Worm (Caenorhabditis elegans) whole organism, L1 larva: Measurements from ENCODE around the gene lips-15.
A peak's percentile ranks its signal among the peaks of the same experiment; 100 is the strongest.
"Not testable (repeated sequence)": the region's sequence is repeated elsewhere in the genome, so short reads cannot be mapped to it uniquely, and the experiment has no call there.

Experiments used
- C16A3.4 ChIP-seq: fragments of 150-350 bp; optimal IDR thresholded peaks from 2 replicates; lab custom pipeline; 2014; ENCODE audit warnings: missing biosample characterization, missing genetic modification characterization
- blmp-1 ChIP-seq: fragments of 150-350 bp; optimal IDR thresholded peaks from 2 replicates; lab custom pipeline; 2014; ENCODE audit warnings: missing biosample characterization, missing genetic modification characterization
- ceh-82 ChIP-seq, 3 experiments: fragments of 150-350 bp in 1 of 3; sonication (generic microtip) in 2 of 3; optimal IDR thresholded peaks; 2 replicates each; lab custom pipeline; 2014 to 2017; ENCODE audit warnings: missing biosample characterization in 3 of 3, missing genetic modification characterization in 3 of 3
- dpl-1 ChIP-seq, 3 experiments: fragments of 150-350 bp in 2 of 3; sonication (generic microtip) in 1 of 3; optimal IDR thresholded peaks; 2 replicates each; lab custom pipeline; 2014 to 2017; ENCODE audit warnings: missing biosample characterization in 3 of 3, missing genetic modification characterization in 3 of 3, missing genetic modification reagents in 3 of 3
- dsc-1 ChIP-seq: sonication (generic microtip); optimal IDR thresholded peaks from 2 replicates; lab custom pipeline; 2016; ENCODE audit warnings: mild to moderate bottlenecking, missing genetic modification characterization, missing compliant biosample characterization
- efl-1 ChIP-seq, 4 experiments: fragments of 150-350 bp; optimal IDR thresholded peaks in 3 of 4; peaks in 1 of 4; 1 replicate in 1 of 4; 2 replicates in 3 of 4; lab custom pipeline; 2014; ENCODE audit warnings: missing biosample characterization in 2 of 4, missing genetic modification characterization in 2 of 4, missing genetic modification reagents in 2 of 4
- egl-13 ChIP-seq: sonication (generic microtip); optimal IDR thresholded peaks from 2 replicates; lab custom pipeline; 2016; ENCODE audit warnings: missing genotype, missing genetic modification reagents, missing genetic modification characterization, missing compliant biosample characterization
- elt-2 ChIP-seq: sonication (generic microtip); optimal IDR thresholded peaks from 2 replicates; lab custom pipeline; 2016; ENCODE audit warnings: missing genetic modification characterization, mild to moderate bottlenecking, inconsistent platforms, missing compliant biosample characterization, missing genetic modification reagents
- elt-3 ChIP-seq, 6 experiments: fragments of 150-350 bp in 1 of 6; sonication (generic microtip); optimal IDR thresholded peaks; 2 replicates each; lab custom pipeline; 2017 to 2018; ENCODE audit warnings: missing biosample characterization in 6 of 6, missing genetic modification characterization in 6 of 6, inconsistent platforms in 1 of 6
- fkh-8 ChIP-seq: sonication (generic microtip); optimal IDR thresholded peaks from 2 replicates; lab custom pipeline; 2016; ENCODE audit warnings: mild to moderate bottlenecking, missing genetic modification characterization, missing compliant biosample characterization
- grh-1 ChIP-seq: fragments of 200-800 bp; sonication (Bioruptor generic); IDR thresholded peaks from 2 replicates; pipeline ENCODE4 v1.3.6; 2022; ENCODE audit warnings: missing genetic modification reagents, missing genetic modification characterization, missing compliant biosample characterization
- irx-1 ChIP-seq: sonication (generic microtip); optimal IDR thresholded peaks from 2 replicates; lab custom pipeline; 2016; ENCODE audit warnings: missing genetic modification characterization, missing compliant biosample characterization
- isw-1 ChIP-seq: fragments of 200-800 bp; sonication (Bioruptor generic); IDR thresholded peaks from 2 replicates; pipeline ENCODE4 v1.3.6; 2022; ENCODE audit warnings: missing genetic modification characterization, missing compliant biosample characterization
- jun-1 ChIP-seq: fragments of 150-350 bp; optimal IDR thresholded peaks from 2 replicates; lab custom pipeline; 2014; ENCODE audit warnings: missing biosample characterization, missing genetic modification reagents, missing genetic modification characterization
- lin-14 ChIP-seq: fragments of 200-800 bp; sonication (Bioruptor generic); optimal IDR thresholded peaks from 2 replicates; lab custom pipeline; 2018; ENCODE audit warnings: mild to moderate bottlenecking, missing genetic modification characterization, moderate library complexity, missing compliant biosample characterization
- lin-35 ChIP-seq, 2 experiments: fragments of 150-350 bp; optimal IDR thresholded peaks; 2 replicates each; lab custom pipeline; 2014; ENCODE audit warnings: missing biosample characterization in 2 of 2, missing genetic modification characterization in 2 of 2, missing genetic modification reagents in 2 of 2
- lin-39 ChIP-seq: fragments of 150-350 bp; optimal IDR thresholded peaks from 2 replicates; lab custom pipeline; 2014; ENCODE audit warnings: missing biosample characterization, missing genetic modification reagents, missing genetic modification characterization
- lsy-2 ChIP-seq, 2 experiments: fragments of 150-350 bp; optimal IDR thresholded peaks; 2 replicates each; lab custom pipeline; 2014; ENCODE audit warnings: missing biosample characterization in 2 of 2, missing genetic modification characterization in 2 of 2
- mdl-1 ChIP-seq, 2 experiments: fragments of 150-350 bp; optimal IDR thresholded peaks; 2 replicates each; lab custom pipeline; 2014 to 2017; ENCODE audit warnings: missing biosample characterization in 2 of 2, missing genetic modification characterization in 2 of 2, inconsistent platforms in 1 of 2
- mep-1 ChIP-seq: fragments of 150-350 bp; optimal IDR thresholded peaks from 2 replicates; lab custom pipeline; 2014; ENCODE audit warnings: missing biosample characterization, missing genetic modification characterization
- nhr-19 ChIP-seq: fragments of 200-800 bp; sonication (Bioruptor generic); conservative IDR thresholded peaks from 2 replicates; pipeline ENCODE4 v1.3.6; 2022; ENCODE audit warnings: missing genetic modification characterization, missing compliant biosample characterization
- nhr-20 ChIP-seq: sonication (generic microtip); optimal IDR thresholded peaks from 2 replicates; lab custom pipeline; 2016; ENCODE audit warnings: mild to moderate bottlenecking, missing genetic modification characterization, missing compliant biosample characterization
- nhr-47 ChIP-seq: sonication (generic microtip); optimal IDR thresholded peaks from 2 replicates; lab custom pipeline; 2016; ENCODE audit warnings: mild to moderate bottlenecking, missing genetic modification characterization, moderate library complexity, missing compliant biosample characterization
- nhr-71 ChIP-seq: sonication (generic microtip); optimal IDR thresholded peaks from 2 replicates; lab custom pipeline; 2016; ENCODE audit warnings: mild to moderate bottlenecking, missing genetic modification characterization, moderate library complexity, missing compliant biosample characterization
- nhr-77 ChIP-seq: fragments of 150-350 bp; optimal IDR thresholded peaks from 2 replicates; lab custom pipeline; 2014; ENCODE audit warnings: missing biosample characterization, missing genetic modification characterization
- nhr-85 ChIP-seq: sonication (generic microtip); peaks from one replicate; lab custom pipeline; 2016; ENCODE audit warnings: missing genetic modification characterization, inconsistent platforms, missing compliant biosample characterization
- nhr-90 ChIP-seq: sonication (generic microtip); optimal IDR thresholded peaks from 2 replicates; lab custom pipeline; 2016; ENCODE audit warnings: mild to moderate bottlenecking, missing genetic modification characterization, missing compliant biosample characterization; ENCODE audit not compliant: poor library complexity
- pax-3 ChIP-seq: fragments of 200-800 bp; sonication (Bioruptor generic); optimal IDR thresholded peaks from 2 replicates; lab custom pipeline; 2018; ENCODE audit warnings: mild to moderate bottlenecking, missing genetic modification characterization, moderate library complexity, missing compliant biosample characterization
- rnt-1 ChIP-seq: sonication (generic microtip); optimal IDR thresholded peaks from 2 replicates; lab custom pipeline; 2016; ENCODE audit warnings: mild to moderate bottlenecking, missing genetic modification characterization, moderate library complexity, missing compliant biosample characterization
- snu-23 ChIP-seq: sonication (generic microtip); optimal IDR thresholded peaks from 2 replicates; lab custom pipeline; 2016; ENCODE audit warnings: missing genetic modification characterization, missing compliant biosample characterization
- sox-4 ChIP-seq: sonication (generic microtip); optimal IDR thresholded peaks from 2 replicates; lab custom pipeline; 2016; ENCODE audit warnings: missing genetic modification characterization, missing compliant biosample characterization
- sptf-1 ChIP-seq: fragments of 150-350 bp; optimal IDR thresholded peaks from 2 replicates; lab custom pipeline; 2014; ENCODE audit warnings: missing biosample characterization, missing genetic modification characterization
- swsn-7 ChIP-seq: sonication (generic microtip); optimal IDR thresholded peaks from 2 replicates; lab custom pipeline; 2016; ENCODE audit warnings: missing genetic modification characterization, missing compliant biosample characterization
- tbx-2 ChIP-seq: sonication (generic microtip); optimal IDR thresholded peaks from 2 replicates; lab custom pipeline; 2016; ENCODE audit warnings: missing genetic modification characterization, missing compliant biosample characterization
- unc-30 ChIP-seq: sonication (generic microtip); optimal IDR thresholded peaks from 2 replicates; lab custom pipeline; 2017; ENCODE audit warnings: missing biosample characterization, missing genetic modification characterization
- vab-15 ChIP-seq: sonication (generic microtip); optimal IDR thresholded peaks from 2 replicates; lab custom pipeline; 2017; ENCODE audit warnings: missing genotype, mild to moderate bottlenecking, missing genetic modification characterization, missing compliant biosample characterization
- zip-4 ChIP-seq: fragments of 200-800 bp; sonication (Bioruptor generic); optimal IDR thresholded peaks from 2 replicates; lab custom pipeline; 2018; ENCODE audit warnings: mild to moderate bottlenecking, missing genetic modification characterization, moderate library complexity, missing compliant biosample characterization
- ztf-4 ChIP-seq: fragments of 150-350 bp; optimal IDR thresholded peaks from 2 replicates; lab custom pipeline; 2014; ENCODE audit warnings: missing biosample characterization, missing genetic modification characterization

Gene lips-15

DNA sequence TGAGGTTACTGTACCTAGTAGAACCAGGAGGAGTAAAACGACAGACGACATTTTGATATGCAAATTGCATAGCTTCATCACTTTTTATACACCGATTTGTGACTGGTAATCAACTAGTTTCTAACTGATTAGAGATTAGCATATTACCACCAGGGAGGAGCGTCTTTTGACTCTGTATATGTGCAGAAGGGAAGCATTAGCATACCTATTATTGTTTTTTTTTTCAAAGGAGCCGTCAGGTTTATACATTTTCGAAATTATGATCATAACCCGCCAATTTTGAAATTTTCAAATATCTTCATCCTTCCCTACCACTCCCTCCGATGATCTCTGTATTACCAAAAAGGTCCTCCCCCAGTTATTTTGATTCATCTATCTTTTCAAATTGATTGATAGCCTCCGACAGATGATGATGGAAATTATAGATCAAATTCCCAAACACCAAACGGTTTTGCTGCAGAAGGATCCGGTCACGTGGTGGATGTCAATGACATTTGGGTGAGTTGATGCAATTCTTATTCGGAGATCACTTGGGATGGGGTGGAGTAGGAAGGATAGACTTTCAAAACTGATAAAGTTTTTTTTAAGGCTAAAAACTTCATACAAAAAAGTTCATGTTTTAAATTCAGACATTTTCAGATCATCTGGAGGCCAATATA, 17.9 kb downstream of the lips-15 start, which contains the start of gene nspe-8:
Gene nspe-8, minus strand, starts transcription at position 51 of the 659 bp plus-strand sequence.
- no peak for TF ChIP-seq elt-2 (tag; lab: Kevin White, UChicago)
- TF ChIP-seq tbx-2 = peak; percentile 77
- TF ChIP-seq nhr-77 (tag; lab: Kevin White, UChicago) = no peak
- TF ChIP-seq lin-39 (tag; lab: Kevin White, UChicago) = peak; percentile 24
- peak; percentile 81 for TF ChIP-seq nhr-71 (tag; lab: Kevin White, UChicago)
- peak in 1 of 2 experiments; percentile 15 for TF ChIP-seq mdl-1 (tag; optimal IDR thresholded peaks at IDR 0.05; lab: Kevin White, UChicago)
- TF ChIP-seq blmp-1 (tag; lab: Kevin White, UChicago) = peak; percentile 38
- TF ChIP-seq nhr-20 (tag; lab: Kevin White, UChicago) = peak; percentile 90
- peak; percentile 97 for TF ChIP-seq nhr-85 (tag; lab: Kevin White, UChicago)
- TF ChIP-seq sptf-1 (tag; lab: Kevin White, UChicago) = no peak
- TF ChIP-seq dpl-1 (GFP tag; optimal IDR thresholded peaks at IDR 0.05; lab: Kevin White, UChicago) = peak in 1 of 3 experiments; percentile 34
- TF ChIP-seq snu-23 (GFP tag; lab: Kevin White, UChicago) = peak; percentile 63
- TF ChIP-seq nhr-90 (tag; lab: Kevin White, UChicago) = peak; percentile 63
- peak; percentile 69 for TF ChIP-seq nhr-47 (tag; lab: Kevin White, UChicago)
- TF ChIP-seq lin-35 (GFP tag; optimal IDR thresholded peaks at IDR 0.05; lab: Kevin White, UChicago) = peak in 1 of 2 experiments; percentile 65
- TF ChIP-seq nhr-19 = peak; percentile 44
- TF ChIP-seq lin-14 (GFP tag; lab: Kevin White, UChicago) = peak; percentile 70
- no peak for TF ChIP-seq vab-15 (tag; lab: Kevin White, UChicago)
- TF ChIP-seq zip-4 (GFP tag; lab: Kevin White, UChicago) = no peak
- TF ChIP-seq efl-1 (optimal IDR thresholded peaks at IDR 0.05; lab: Kevin White, UChicago) = no peak
- peak in 1 of 2 experiments; percentile 81 for TF ChIP-seq efl-1 (GFP tag; optimal IDR thresholded peaks at IDR 0.05 in 1 of 2; lab: Kevin White, UChicago)
- no peak for TF ChIP-seq fkh-8 (tag; lab: Kevin White, UChicago)
- peak in 5 of 6 experiments; percentile 60 to 86 (median 75) for TF ChIP-seq elt-3 (tag; optimal IDR thresholded peaks at IDR 0.05; lab: Kevin White, UChicago)

- TF ChIP-seq nhr-85 (tag; lab: Kevin White, UChicago) (peak; percentile 50), elt-3 (tag; optimal IDR thresholded peaks at IDR 0.05; lab: Kevin White, UChicago) (peak in 2 of 6 experiments; percentile 3 to 58), dsc-1 (tag; lab: Kevin White, UChicago) (no peak), nhr-20 (tag; lab: Kevin White, UChicago) (peak; percentile 41), efl-1 (optimal IDR thresholded peaks at IDR 0.05; lab: Kevin White, UChicago) (no peak), efl-1 (GFP tag; optimal IDR thresholded peaks at IDR 0.05 in 1 of 2; lab: Kevin White, UChicago) (no peak), C16A3.4 (tag; lab: Kevin White, UChicago) (no peak), isw-1 (no peak), mep-1 (tag; lab: Kevin White, UChicago) (no peak), lin-35 (GFP tag; optimal IDR thresholded peaks at IDR 0.05; lab: Kevin White, UChicago) (peak in 1 of 2 experiments; percentile 22), irx-1 (tag; lab: Kevin White, UChicago) (no peak), sptf-1 (tag; lab: Kevin White, UChicago) (no peak), egl-13 (tag; lab: Kevin White, UChicago) (no peak)
Measured at ce11 chrII:12622843-12623242, 18.7 kb downstream of the lips-15 start.

DNA sequence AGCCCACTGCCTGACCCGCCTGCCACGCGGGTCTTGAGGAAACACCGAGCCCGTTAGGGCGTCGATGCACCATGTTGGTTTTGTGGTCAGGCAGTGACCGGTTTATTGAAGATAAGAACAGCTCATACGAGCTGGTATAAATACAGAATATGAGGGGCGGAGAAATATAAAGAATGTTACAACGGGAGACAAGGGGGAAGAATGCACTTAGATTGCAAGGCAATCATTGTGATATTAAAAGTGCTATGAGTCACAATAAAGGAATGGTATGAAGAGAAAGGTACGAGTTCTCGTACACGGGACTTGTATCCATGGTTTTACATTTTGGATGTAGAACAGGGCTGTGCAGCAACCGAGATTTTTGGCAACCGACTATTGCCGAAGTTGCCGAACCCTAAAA, 20.2 kb downstream of the lips-15 start, which contains the start of gene Y38E10A.14:
Gene Y38E10A.14, minus strand, starts transcription at position 101 of the 400 bp plus-strand sequence.
- not testable (repeated sequence) for TF ChIP-seq sox-4, nhr-47, swsn-7 (tag; lab: Kevin White, UChicago)

DNA sequence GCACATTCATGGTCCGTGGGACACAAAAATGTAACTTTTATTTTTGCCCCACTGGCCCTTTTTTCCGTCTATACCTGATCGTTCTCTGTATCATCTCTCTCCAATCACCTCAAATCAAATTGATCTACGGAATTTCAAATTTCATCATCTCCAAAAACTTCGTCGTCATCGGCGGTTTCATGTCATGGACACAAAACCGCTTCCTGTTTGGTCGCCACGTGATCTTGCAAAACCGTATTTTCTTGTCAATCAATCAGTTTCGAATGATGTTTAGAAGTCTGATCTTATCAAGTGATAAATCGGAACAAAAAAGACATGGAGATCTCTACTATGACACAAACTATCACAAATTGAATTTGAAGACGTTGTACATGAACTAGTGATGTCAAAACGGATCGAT, 21.5 kb downstream of the lips-15 start:
- TF ChIP-seq isw-1 (no peak), nhr-19 (peak; percentile 84), nhr-90 (tag; lab: Kevin White, UChicago) (peak; percentile 74), grh-1 (GFP tag; lab: Robert Waterston, UW) (peak; percentile 73), jun-1 (tag; lab: Kevin White, UChicago) (no peak), nhr-77 (tag; lab: Kevin White, UChicago) (no peak), tbx-2 (peak; percentile 83), ceh-82 (tag; optimal IDR thresholded peaks at IDR 0.05; lab: Kevin White, UChicago) (no peak), nhr-20 (tag; lab: Kevin White, UChicago) (peak; percentile 96), nhr-71 (tag; lab: Kevin White, UChicago) (peak; percentile 84), pax-3 (tag; lab: Kevin White, UChicago) (no peak), ztf-4 (tag; lab: Kevin White, UChicago) (no peak), lsy-2 (tag; optimal IDR thresholded peaks at IDR 0.05; lab: Kevin White, UChicago) (peak in 1 of 2 experiments; percentile 28), rnt-1 (tag; lab: Kevin White, UChicago) (no peak), snu-23 (GFP tag; lab: Kevin White, UChicago) (peak; percentile 62), lin-14 (GFP tag; lab: Kevin White, UChicago) (peak; percentile 87), C16A3.4 (tag; lab: Kevin White, UChicago) (no peak), lin-35 (GFP tag; optimal IDR thresholded peaks at IDR 0.05; lab: Kevin White, UChicago) (peak in 1 of 2 experiments; percentile 74), unc-30 (tag; lab: Kevin White, UChicago) (no peak), dpl-1 (GFP tag; optimal IDR thresholded peaks at IDR 0.05; lab: Kevin White, UChicago) (peak in 1 of 3 experiments; percentile 33), sptf-1 (tag; lab: Kevin White, UChicago) (no peak), elt-3 (tag; optimal IDR thresholded peaks at IDR 0.05; lab: Kevin White, UChicago) (peak; percentile 68 to 97 (median 94)), nhr-47 (tag; lab: Kevin White, UChicago) (peak; percentile 66), mdl-1 (tag; optimal IDR thresholded peaks at IDR 0.05; lab: Kevin White, UChicago) (peak in 1 of 2 experiments; percentile 75), nhr-85 (tag; lab: Kevin White, UChicago) (peak; percentile 98), blmp-1 (tag; lab: Kevin White, UChicago) (peak; percentile 79)
